Worm (Caenorhabditis elegans) whole organism, L4 larva: ENCODE data around the gene dgk-2.
A peak's percentile ranks its signal among the peaks of the same experiment; 100 is the strongest.

ENCODE experiments used
- F10B5.3 ChIP-seq: sonication (generic microtip); optimal IDR thresholded peaks from 2 replicates; lab custom pipeline; 2016; ENCODE audit warnings: mild to moderate bottlenecking, missing genetic modification characterization, missing compliant biosample characterization
- Y5F2A.4 ChIP-seq: fragments of 200-800 bp; sonication (Bioruptor generic); optimal IDR thresholded peaks from 2 replicates; lab custom pipeline; 2018; ENCODE audit warnings: mild to moderate bottlenecking, missing genetic modification characterization, missing compliant biosample characterization
- aha-1 ChIP-seq: fragments of 150-350 bp; peaks from one replicate; lab custom pipeline; 2014; ENCODE audit warnings: missing biosample characterization, missing genetic modification characterization
- ctbp-1 ChIP-seq: fragments of 200-800 bp; sonication (Bioruptor generic); IDR thresholded peaks from 2 replicates; pipeline ENCODE4 v1.3.6; 2022; ENCODE audit warnings: missing genetic modification reagents, missing genetic modification characterization, missing compliant biosample characterization
- daf-16 ChIP-seq, 3 experiments: sonication (generic microtip); optimal IDR thresholded peaks; 2 replicates each; lab custom pipeline; 2016 to 2017; ENCODE audit warnings: missing genetic modification characterization in 3 of 3, missing genetic modification reagents in 3 of 3, mild to moderate bottlenecking in 2 of 3, missing compliant biosample characterization in 2 of 3, missing biosample characterization in 1 of 3, moderate library complexity in 1 of 3
- daf-19 ChIP-seq: fragments of 200-800 bp; sonication (Bioruptor generic); conservative IDR thresholded peaks from 2 replicates; pipeline ENCODE4 v1.3.6; 2022; ENCODE audit warnings: missing genetic modification characterization, missing compliant biosample characterization
- dmd-6 ChIP-seq: fragments of 200-800 bp; sonication (Bioruptor generic); IDR thresholded peaks from 2 replicates; pipeline ENCODE4 v1.3.6; 2022; ENCODE audit warnings: missing genetic modification reagents, missing genetic modification characterization, missing compliant biosample characterization
- dmd-8 ChIP-seq: fragments of 200-800 bp; sonication (Bioruptor generic); IDR thresholded peaks from 2 replicates; pipeline ENCODE4 v1.3.6; 2022; ENCODE audit warnings: missing genetic modification characterization, missing compliant biosample characterization
- dpl-1 ChIP-seq: fragments of 150-350 bp; optimal IDR thresholded peaks from 2 replicates; lab custom pipeline; 2014; ENCODE audit warnings: missing biosample characterization, missing genetic modification reagents, missing genetic modification characterization
- duxl-1 ChIP-seq: sonication (generic microtip); optimal IDR thresholded peaks from 2 replicates; lab custom pipeline; 2016; ENCODE audit warnings: mild to moderate bottlenecking, missing genetic modification characterization, moderate library complexity, missing compliant biosample characterization; ENCODE audit not compliant: poor library complexity
- dve-1 ChIP-seq: sonication (generic microtip); optimal IDR thresholded peaks from 2 replicates; lab custom pipeline; 2017; ENCODE audit warnings: antibody characterized with exemption, mild to moderate bottlenecking, missing genetic modification characterization, missing compliant biosample characterization; ENCODE audit not compliant: insufficient read depth
- fkh-10 ChIP-seq: fragments of 150-350 bp; optimal IDR thresholded peaks from 2 replicates; lab custom pipeline; 2014; ENCODE audit warnings: missing biosample characterization, missing genetic modification reagents, missing genetic modification characterization
- hlh-11 ChIP-seq: fragments of 200-800 bp; sonication (Bioruptor generic); optimal IDR thresholded peaks from 2 replicates; lab custom pipeline; 2018; ENCODE audit warnings: mild to moderate bottlenecking, missing genetic modification characterization, missing compliant biosample characterization
- hlh-30 ChIP-seq: sonication (generic microtip); optimal IDR thresholded peaks from 2 replicates; lab custom pipeline; 2017; ENCODE audit warnings: antibody characterized with exemption, mild to moderate bottlenecking, missing genetic modification characterization, missing compliant biosample characterization; ENCODE audit not compliant: insufficient read depth
- lim-7 ChIP-seq: fragments of 200-800 bp; sonication (Bioruptor generic); IDR thresholded peaks from 2 replicates; pipeline ENCODE4 v1.3.6; 2022; ENCODE audit warnings: missing genetic modification characterization, missing compliant biosample characterization
- lin-1 ChIP-seq: fragments of 200-800 bp; sonication (Bioruptor generic); IDR thresholded peaks from 2 replicates; pipeline ENCODE4 v1.3.6; 2022; ENCODE audit warnings: missing genetic modification reagents, missing genetic modification characterization, missing compliant biosample characterization
- madf-5 ChIP-seq, 2 experiments: fragments of 200-800 bp; sonication (Bioruptor generic); IDR thresholded peaks; 2 replicates each; pipeline ENCODE4 v1.3.6; 2022; ENCODE audit warnings: missing compliant biosample characterization in 2 of 2, missing genetic modification characterization in 2 of 2
- mdl-1 ChIP-seq, 2 experiments: fragments of 150-350 bp in 1 of 2; sonication (generic microtip) in 1 of 2; optimal IDR thresholded peaks; 2 replicates each; lab custom pipeline; 2014 to 2017; ENCODE audit warnings: missing biosample characterization in 2 of 2, missing genetic modification characterization in 2 of 2
- mep-1 ChIP-seq: fragments of 150-350 bp; sonication (generic microtip); optimal IDR thresholded peaks from 3 replicates; lab custom pipeline; 2014; ENCODE audit warnings: missing biosample characterization, missing genetic modification characterization
- mes-2 ChIP-seq: sonication (generic microtip); optimal IDR thresholded peaks from 2 replicates; lab custom pipeline; 2016; ENCODE audit warnings: missing genotype, mild to moderate bottlenecking, missing genetic modification characterization, missing compliant biosample characterization; ENCODE audit not compliant: poor library complexity, severe bottlenecking
- nhr-10 ChIP-seq: fragments of 150-350 bp; optimal IDR thresholded peaks from 2 replicates; lab custom pipeline; 2014; ENCODE audit warnings: missing biosample characterization, missing genetic modification characterization
- nhr-11 ChIP-seq: fragments of 150-350 bp; optimal IDR thresholded peaks from 2 replicates; lab custom pipeline; 2014; ENCODE audit warnings: missing biosample characterization, missing genetic modification characterization
- nhr-28 ChIP-seq: fragments of 150-350 bp; optimal IDR thresholded peaks from 2 replicates; lab custom pipeline; 2014; ENCODE audit warnings: missing biosample characterization, missing genetic modification characterization
- nhr-48 ChIP-seq: sonication (generic microtip); optimal IDR thresholded peaks from 2 replicates; lab custom pipeline; 2016; ENCODE audit warnings: mild to moderate bottlenecking, missing genetic modification characterization, missing compliant biosample characterization
- nhr-77 ChIP-seq: fragments of 150-350 bp; optimal IDR thresholded peaks from 2 replicates; lab custom pipeline; 2014; ENCODE audit warnings: missing biosample characterization, missing genetic modification characterization
- pha-4 ChIP-seq, 2 experiments: fragments of 150-350 bp in 1 of 2; fragments of 200-800 bp in 1 of 2; sonication (Bioruptor generic) in 1 of 2; IDR thresholded peaks in 1 of 2; optimal IDR thresholded peaks in 1 of 2; 2 replicates each; pipeline versions ENCODE4 v1.3.6 to Lab custom; 2014 to 2022; ENCODE audit warnings: missing genetic modification characterization in 2 of 2, missing genetic modification reagents in 2 of 2, missing biosample characterization in 1 of 2, missing compliant biosample characterization in 1 of 2
- php-3 ChIP-seq: fragments of 200-800 bp; sonication (Bioruptor generic); IDR thresholded peaks from 2 replicates; pipeline ENCODE4 v1.3.6; 2022; ENCODE audit warnings: missing genetic modification reagents, missing genetic modification characterization, missing compliant biosample characterization
- pqm-1 ChIP-seq: sonication (generic microtip); optimal IDR thresholded peaks from 2 replicates; lab custom pipeline; 2017; ENCODE audit warnings: missing biosample characterization, missing genetic modification characterization
- tra-1 ChIP-seq: fragments of 200-800 bp; sonication (Bioruptor generic); IDR thresholded peaks from 2 replicates; pipeline ENCODE4 v1.3.6; 2022; ENCODE audit warnings: missing genetic modification reagents, missing genetic modification characterization, missing compliant biosample characterization
- unc-62 ChIP-seq, 3 experiments: fragments of 150-350 bp in 1 of 3; sonication (generic microtip); optimal IDR thresholded peaks in 2 of 3; peaks in 1 of 3; 1 replicate in 1 of 3; 2 replicates in 2 of 3; lab custom pipeline; 2014 to 2017; ENCODE audit warnings: missing biosample characterization in 3 of 3, missing genetic modification characterization in 3 of 3, missing genetic modification reagents in 3 of 3, missing genotype in 1 of 3

The dgk-2 gene

ce11 chrX:4498078-4498477 lies 6.1 kb downstream of the dgk-2 start:
- TF ChIP-seq Y5F2A.4 (GFP tag; lab: Kevin White, UChicago) (no peak), php-3 (GFP tag; lab: Robert Waterston, UW) (0 out of 2 replicates have a peak, but pooled peaks have one; percentile 37), tra-1 (GFP tag; lab: Robert Waterston, UW) (0 out of 2 replicates have a peak, but pooled peaks have one; percentile 21), nhr-48 (tag; lab: Kevin White, UChicago) (no peak), pqm-1 (tag; lab: Kevin White, UChicago) (peak; percentile 82), dve-1 (peak; percentile 48), mep-1 (tag; lab: Kevin White, UChicago) (peak; percentile 45), hlh-30 (tag; lab: Kevin White, UChicago) (peak; percentile 69), madf-5 (GFP tag; IDR thresholded peaks at IDR 0.05; lab: Robert Waterston, UW) (no peak), hlh-11 (tag; lab: Kevin White, UChicago) (peak; percentile 68), nhr-77 (tag; lab: Kevin White, UChicago) (peak; percentile 70), lin-1 (GFP tag; lab: Robert Waterston, UW) (0 out of 2 replicates have a peak, but pooled peaks have one; percentile 21), daf-16 (GFP tag; optimal IDR thresholded peaks at IDR 0.05; lab: Kevin White, UChicago) (no peak), daf-16 (tag; optimal IDR thresholded peaks at IDR 0.05; lab: Kevin White, UChicago) (peak; percentile 92), dmd-6 (peak; percentile 45), mdl-1 (tag; optimal IDR thresholded peaks at IDR 0.05; lab: Kevin White, UChicago) (peak in 1 of 2 experiments; percentile 59), nhr-28 (tag; lab: Kevin White, UChicago) (peak; percentile 81), dmd-8 (GFP tag; lab: Robert Waterston, UW) (no peak), mes-2 (tag; lab: Kevin White, UChicago) (peak; percentile 23)

- no peak for TF ChIP-seq dpl-1 (GFP tag; lab: Kevin White, UChicago)
- TF ChIP-seq F10B5.3, result no peak
- peak; percentile 15 for TF ChIP-seq nhr-28 (tag; lab: Kevin White, UChicago)
- TF ChIP-seq fkh-10 (GFP tag; lab: Kevin White, UChicago), result no peak
- no peak for TF ChIP-seq ctbp-1 (GFP tag; lab: Robert Waterston, UW)
- no peak for TF ChIP-seq lim-7
- no peak for TF ChIP-seq daf-19
- peak in 1 of 2 experiments; percentile 87 for TF ChIP-seq unc-62 (GFP tag; optimal IDR thresholded peaks at IDR 0.05 in 1 of 2; lab: Kevin White, UChicago)
- TF ChIP-seq unc-62 (tag; optimal IDR thresholded peaks at IDR 0.05; lab: Kevin White, UChicago), result no peak
- TF ChIP-seq, all 104 proteins: peak for 2
These were observed 8.2 kb downstream of the dgk-2 start for ce11 chrX:4495814-4496567.

ce11 chrX:4493439-4494006 lies 10.7 kb downstream of the dgk-2 start:
- peak; percentile 96 for TF ChIP-seq aha-1 (tag; lab: Kevin White, UChicago)
- no peak for TF ChIP-seq nhr-10 (tag; lab: Kevin White, UChicago)
- TF ChIP-seq duxl-1 (tag; lab: Kevin White, UChicago), result no peak

- no peak for TF ChIP-seq aha-1 (tag; lab: Kevin White, UChicago)
- TF ChIP-seq pha-4 (GFP tag; IDR thresholded peaks at IDR 0.05; lab: Robert Waterston, UW), result no peak
- peak; percentile 55 for TF ChIP-seq pha-4 (tag; optimal IDR thresholded peaks at IDR 0.05; lab: Kevin White, UChicago)
- TF ChIP-seq daf-16 (GFP tag; optimal IDR thresholded peaks at IDR 0.05; lab: Kevin White, UChicago), result no peak
- peak; percentile 50 for TF ChIP-seq daf-16 (tag; optimal IDR thresholded peaks at IDR 0.05; lab: Kevin White, UChicago)
- no peak for TF ChIP-seq nhr-11 (tag; lab: Kevin White, UChicago)
- peak; percentile 37 for TF ChIP-seq dve-1
- TF ChIP-seq, all 104 proteins: peak for 3
These were observed 12.0 kb downstream of the dgk-2 start, which contains the start of gene F46H6.5 for ce11 chrX:4492199-4492598. F46H6.5 (minus strand) TSS chrX:4492208.
